Fruit fly (Drosophila melanogaster): Measurements from ENCODE around the gene Acp62F.

DNA sequence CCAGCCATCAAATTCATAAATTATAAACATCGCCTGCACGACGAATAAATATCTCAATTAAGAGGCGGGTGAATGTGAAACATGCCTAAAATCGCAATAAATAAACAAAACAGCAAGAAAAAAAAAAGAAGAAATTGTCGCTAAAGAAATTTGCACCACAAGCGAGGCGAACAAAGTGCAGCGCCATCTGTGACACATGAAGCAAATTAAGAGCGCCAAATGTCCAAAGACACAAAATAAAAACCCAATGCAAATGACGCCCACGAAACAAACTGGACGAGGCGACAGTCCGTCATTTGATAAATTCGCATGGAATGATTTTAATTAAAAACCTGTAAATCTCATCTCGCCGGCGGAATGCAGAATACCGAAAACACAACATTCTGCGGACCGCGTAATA is 4.2 kb downstream of the Acp62F start:
- TF ChIP-seq lz (GFP tag; optimal IDR thresholded peaks at IDR 0.05) (no peak), spab (GFP tag; optimal IDR thresholded peaks at IDR 0.05) (no peak), Sox14 (GFP tag; optimal IDR thresholded peaks at IDR 0.05) (no peak), Sox102F (GFP tag; optimal IDR thresholded peaks at IDR 0.05) (no peak), CG8632 (GFP tag; optimal IDR thresholded peaks at IDR 0.05) (no peak), Hr38 (GFP tag; optimal IDR thresholded peaks at IDR 0.05) (no peak), Sox15 (GFP tag; optimal IDR thresholded peaks at IDR 0.05) (no peak), CG11762 (GFP tag; optimal IDR thresholded peaks at IDR 0.05; ENCODE audit: insufficient read depth) (no peak), Hr39 (GFP tag; optimal IDR thresholded peaks at IDR 0.05) (no peak), Met (GFP tag; optimal IDR thresholded peaks at IDR 0.05) (no peak), CG6854 (GFP tag; optimal IDR thresholded peaks at IDR 0.05) (no peak), fd85E (GFP tag; optimal IDR thresholded peaks at IDR 0.05) (no peak)
